Worm (Caenorhabditis elegans) whole organism, L4 larva: ENCODE data around the gene C34C6.10.
A peak's percentile ranks its signal among the peaks of the same experiment; 100 is the strongest.

Source experiments
- Y105C5A.15 ChIP-seq: fragments of 200-800 bp; sonication (Bioruptor generic); IDR thresholded peaks from 2 replicates; pipeline ENCODE4 v1.3.6; 2022; ENCODE audit warnings: missing genetic modification characterization, missing compliant biosample characterization
- Y75B8A.6 ChIP-seq: fragments of 200-800 bp; sonication (Bioruptor generic); IDR thresholded peaks from 2 replicates; pipeline ENCODE4 v1.3.6; 2022; ENCODE audit warnings: missing genetic modification reagents, missing genetic modification characterization, missing compliant biosample characterization
- aha-1 ChIP-seq: fragments of 150-350 bp; peaks from one replicate; lab custom pipeline; 2014; ENCODE audit warnings: missing biosample characterization, missing genetic modification characterization
- ceh-32 ChIP-seq: sonication (generic microtip); optimal IDR thresholded peaks from 2 replicates; lab custom pipeline; 2016; ENCODE audit warnings: mild to moderate bottlenecking, missing genetic modification characterization, missing compliant biosample characterization; ENCODE audit not compliant: poor library complexity
- ceh-82 ChIP-seq: sonication (generic microtip); optimal IDR thresholded peaks from 2 replicates; lab custom pipeline; 2017; ENCODE audit warnings: missing biosample characterization, missing genetic modification characterization
- cey-2 ChIP-seq: sonication (generic microtip); optimal IDR thresholded peaks from 3 replicates; lab custom pipeline; 2017; ENCODE audit warnings: missing genetic modification characterization, mild to moderate bottlenecking, missing compliant biosample characterization, antibody characterized with exemption, borderline replicate concordance; ENCODE audit not compliant: insufficient read depth
- daf-16 ChIP-seq, 3 experiments: sonication (generic microtip); optimal IDR thresholded peaks; 2 replicates each; lab custom pipeline; 2016 to 2017; ENCODE audit warnings: missing genetic modification characterization in 3 of 3, missing genetic modification reagents in 3 of 3, mild to moderate bottlenecking in 2 of 3, missing compliant biosample characterization in 2 of 3, missing biosample characterization in 1 of 3, moderate library complexity in 1 of 3
- dmd-9 ChIP-seq: fragments of 200-800 bp; sonication (Bioruptor generic); IDR thresholded peaks from 2 replicates; pipeline ENCODE4 v1.3.6; 2022; ENCODE audit warnings: missing genetic modification reagents, missing genetic modification characterization, missing compliant biosample characterization
- dve-1 ChIP-seq: sonication (generic microtip); optimal IDR thresholded peaks from 2 replicates; lab custom pipeline; 2017; ENCODE audit warnings: antibody characterized with exemption, mild to moderate bottlenecking, missing genetic modification characterization, missing compliant biosample characterization; ENCODE audit not compliant: insufficient read depth
- fos-1 ChIP-seq: fragments of 150-350 bp; optimal IDR thresholded peaks from 2 replicates; lab custom pipeline; 2014; ENCODE audit warnings: missing biosample characterization, missing genetic modification characterization
- gei-8 ChIP-seq: fragments of 200-800 bp; sonication (Bioruptor generic); optimal IDR thresholded peaks from 2 replicates; lab custom pipeline; 2018; ENCODE audit warnings: mild to moderate bottlenecking, missing genetic modification characterization, missing compliant biosample characterization
- hlh-11 ChIP-seq: fragments of 200-800 bp; sonication (Bioruptor generic); optimal IDR thresholded peaks from 2 replicates; lab custom pipeline; 2018; ENCODE audit warnings: mild to moderate bottlenecking, missing genetic modification characterization, missing compliant biosample characterization
- hmg-1.1 ChIP-seq: fragments of 200-800 bp; sonication (Bioruptor generic); IDR thresholded peaks from 2 replicates; pipeline ENCODE4 v1.3.6; 2022; ENCODE audit warnings: missing genetic modification reagents, missing genetic modification characterization, missing compliant biosample characterization
- lin-15B ChIP-seq: fragments of 150-350 bp; sonication (generic microtip); optimal IDR thresholded peaks from 3 replicates; lab custom pipeline; 2014; ENCODE audit warnings: missing biosample characterization, missing genetic modification characterization
- lir-3 ChIP-seq: sonication (generic microtip); optimal IDR thresholded peaks from 2 replicates; lab custom pipeline; 2016; ENCODE audit warnings: mild to moderate bottlenecking, missing genetic modification characterization, missing compliant biosample characterization
- madf-5 ChIP-seq, 2 experiments: fragments of 200-800 bp; sonication (Bioruptor generic); IDR thresholded peaks; 2 replicates each; pipeline ENCODE4 v1.3.6; 2022; ENCODE audit warnings: missing compliant biosample characterization in 2 of 2, missing genetic modification characterization in 2 of 2
- mdt-29 ChIP-seq: fragments of 200-800 bp; sonication (Bioruptor generic); IDR thresholded peaks from 2 replicates; pipeline ENCODE4 v1.3.6; 2022; ENCODE audit warnings: missing genetic modification reagents, missing genetic modification characterization, missing compliant biosample characterization
- mxl-2 ChIP-seq: fragments of 200-800 bp; sonication (Bioruptor generic); conservative IDR thresholded peaks from 2 replicates; pipeline ENCODE4 v1.3.6; 2022; ENCODE audit warnings: missing genetic modification reagents, missing genetic modification characterization, missing compliant biosample characterization
- nhr-237 ChIP-seq: sonication (generic microtip); optimal IDR thresholded peaks from 2 replicates; lab custom pipeline; 2017; ENCODE audit warnings: missing biosample characterization, missing genetic modification characterization
- nhr-28 ChIP-seq: fragments of 150-350 bp; optimal IDR thresholded peaks from 2 replicates; lab custom pipeline; 2014; ENCODE audit warnings: missing biosample characterization, missing genetic modification characterization
- pqm-1 ChIP-seq: sonication (generic microtip); optimal IDR thresholded peaks from 2 replicates; lab custom pipeline; 2017; ENCODE audit warnings: missing biosample characterization, missing genetic modification characterization
- sdz-12 ChIP-seq: fragments of 200-800 bp; sonication (Bioruptor generic); optimal IDR thresholded peaks from 2 replicates; lab custom pipeline; 2018; ENCODE audit warnings: mild to moderate bottlenecking, missing genetic modification characterization, missing compliant biosample characterization
- set-16 ChIP-seq: fragments of 200-800 bp; sonication (Bioruptor generic); IDR thresholded peaks from 2 replicates; pipeline ENCODE4 v1.3.6; 2022; ENCODE audit warnings: missing genetic modification reagents, missing genetic modification characterization, missing compliant biosample characterization
- unc-62 ChIP-seq, 3 experiments: fragments of 150-350 bp in 1 of 3; sonication (generic microtip); optimal IDR thresholded peaks in 2 of 3; peaks in 1 of 3; 1 replicate in 1 of 3; 2 replicates in 2 of 3; lab custom pipeline; 2014 to 2017; ENCODE audit warnings: missing biosample characterization in 3 of 3, missing genetic modification characterization in 3 of 3, missing genetic modification reagents in 3 of 3, missing genotype in 1 of 3
- vab-7 ChIP-seq: fragments of 200-800 bp; sonication (Bioruptor generic); IDR thresholded peaks from 2 replicates; pipeline ENCODE4 v1.3.6; 2022; ENCODE audit warnings: missing genetic modification reagents, missing genetic modification characterization, missing compliant biosample characterization
- zag-1 ChIP-seq: fragments of 150-350 bp; optimal IDR thresholded peaks from 2 replicates; lab custom pipeline; 2014; ENCODE audit warnings: missing biosample characterization, missing genetic modification characterization
- zfp-3 ChIP-seq: fragments of 200-800 bp; sonication (Bioruptor generic); conservative IDR thresholded peaks from 2 replicates; pipeline ENCODE4 v1.3.6; 2022; ENCODE audit warnings: missing genetic modification reagents, missing genetic modification characterization, missing compliant biosample characterization
- zip-11 ChIP-seq: fragments of 200-800 bp; sonication (Bioruptor generic); IDR thresholded peaks from 2 replicates; pipeline ENCODE4 v1.3.6; 2022; ENCODE audit warnings: missing genetic modification characterization, missing compliant biosample characterization
- ztf-7 ChIP-seq: fragments of 150-350 bp; optimal IDR thresholded peaks from 2 replicates; lab custom pipeline; 2014; ENCODE audit warnings: missing biosample characterization, missing genetic modification characterization

C34C6.10 gene

ce11 chrII:8732339-8733100 lies 36.8 kb upstream of the C34C6.10 start, which contains the start of gene rol-6:
Gene rol-6 (plus strand): TSS chrII:8733050.
- TF ChIP-seq hlh-11 (tag; lab: Kevin White, UChicago) (peak; percentile 17), mdt-29 (GFP tag; lab: Robert Waterston, UW) (no peak), nhr-28 (tag; lab: Kevin White, UChicago) (peak; percentile 30), aha-1 (tag; lab: Kevin White, UChicago) (peak; percentile 85)

DNA sequence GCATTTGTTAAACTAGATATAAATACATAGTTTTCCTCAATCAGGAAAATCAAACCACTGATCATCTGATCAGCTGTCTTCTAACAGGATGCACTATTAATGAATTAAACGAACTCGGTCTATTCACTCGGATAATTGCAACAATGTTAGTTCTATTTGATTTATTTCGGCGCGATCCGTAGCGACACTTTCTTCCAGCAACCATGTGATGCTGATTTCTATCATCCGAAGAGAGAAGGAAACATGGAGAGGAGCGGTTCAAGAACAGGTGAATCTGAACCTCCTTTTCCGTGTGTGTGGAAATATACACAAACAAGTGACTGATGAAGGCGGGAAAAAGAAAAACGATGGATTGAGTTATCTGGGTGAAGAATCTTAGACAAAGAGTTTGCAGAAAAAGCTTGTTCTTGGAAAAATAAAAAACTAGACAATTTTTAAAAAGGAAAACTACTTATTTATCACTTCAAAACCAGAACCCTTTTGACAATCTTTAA lies 36.1 kb upstream of the C34C6.10 start:
- no peak for TF ChIP-seq Y105C5A.15 (GFP tag; lab: Robert Waterston, UW)
- peak; percentile 4 for TF ChIP-seq nhr-28 (tag; lab: Kevin White, UChicago)
- peak; percentile 13 for TF ChIP-seq hlh-11 (tag; lab: Kevin White, UChicago)

DNA sequence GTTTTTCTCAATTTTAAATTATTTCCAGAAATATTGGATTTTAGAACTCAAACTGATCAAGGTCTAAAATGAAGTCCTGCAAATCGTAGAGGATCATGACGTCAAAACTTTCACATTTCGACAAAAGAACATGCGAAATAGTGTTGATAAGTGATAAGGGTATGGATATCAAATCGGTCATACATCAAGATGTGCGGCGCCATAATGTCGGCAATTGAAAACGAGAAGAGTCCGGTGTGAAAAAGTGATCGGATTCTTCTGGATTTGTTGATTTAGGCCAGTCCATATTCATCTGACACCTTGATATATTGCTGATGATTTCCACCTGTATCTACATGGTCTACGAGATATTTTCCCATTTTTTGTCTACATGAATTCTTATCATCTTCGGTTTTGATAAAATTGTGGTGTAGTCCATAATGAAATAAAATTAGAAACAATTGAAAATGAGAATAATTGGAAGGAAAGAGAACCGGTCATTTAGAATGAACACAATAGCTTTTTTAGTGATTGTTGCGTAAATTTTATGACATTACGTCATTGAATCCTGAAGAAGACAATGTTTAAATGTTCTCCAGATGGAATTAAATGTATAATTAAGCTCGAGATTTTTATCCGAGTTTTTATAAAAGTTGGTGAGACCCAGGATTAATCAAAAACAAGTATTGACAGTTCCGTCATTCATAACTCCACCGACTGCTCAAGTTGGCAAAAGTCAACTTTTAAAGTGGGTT lies 35.4 kb upstream of the C34C6.10 start:
- TF ChIP-seq mdt-29 (GFP tag; lab: Robert Waterston, UW) = no peak
- TF ChIP-seq zfp-3 (GFP tag; lab: Robert Waterston, UW) = no peak
- TF ChIP-seq ceh-32 (tag; lab: Kevin White, UChicago) = no peak
- TF ChIP-seq nhr-28 (tag; lab: Kevin White, UChicago) = peak; percentile 47
- no peak for TF ChIP-seq madf-5 (GFP tag; IDR thresholded peaks at IDR 0.05; lab: Robert Waterston, UW)
- TF ChIP-seq lin-15B = no peak
- no peak for TF ChIP-seq fos-1
- no peak for TF ChIP-seq zip-11 (GFP tag; lab: Robert Waterston, UW)
- no peak for TF ChIP-seq nhr-237 (tag; lab: Kevin White, UChicago)
- TF ChIP-seq aha-1 (tag; lab: Kevin White, UChicago) = peak; percentile 42
- TF ChIP-seq hlh-11 (tag; lab: Kevin White, UChicago) = peak; percentile 29

DNA sequence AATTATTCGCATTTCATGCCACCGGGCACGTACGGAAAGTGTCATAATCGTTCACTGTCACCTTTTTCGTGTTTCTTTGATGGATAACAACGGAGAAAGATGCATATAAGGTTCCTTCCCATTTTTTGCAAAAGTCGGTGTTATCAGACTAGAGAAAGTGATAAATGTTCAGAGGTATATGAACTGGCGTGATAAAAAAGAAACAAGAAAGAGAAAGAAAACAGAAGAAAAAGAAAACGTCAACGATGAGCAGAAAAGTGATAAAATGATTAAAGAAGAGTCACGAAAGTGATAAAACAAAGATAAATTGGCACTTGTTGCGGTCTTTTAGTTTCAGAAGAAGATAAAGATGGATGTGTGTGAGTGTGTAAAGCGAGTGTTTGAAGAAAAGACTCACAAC lies 34.6 kb upstream of the C34C6.10 start:
- TF ChIP-seq daf-16 (GFP tag; optimal IDR thresholded peaks at IDR 0.05; lab: Kevin White, UChicago) (no peak), daf-16 (tag; optimal IDR thresholded peaks at IDR 0.05; lab: Kevin White, UChicago) (no peak), set-16 (GFP tag; lab: Robert Waterston, UW) (no peak), sdz-12 (GFP tag; lab: Kevin White, UChicago) (no peak), mxl-2 (no peak), lir-3 (tag; lab: Kevin White, UChicago) (no peak), zag-1 (tag; lab: Kevin White, UChicago) (no peak), zfp-3 (GFP tag; lab: Robert Waterston, UW) (no peak), ceh-82 (tag; lab: Kevin White, UChicago) (no peak), aha-1 (tag; lab: Kevin White, UChicago) (peak; percentile 82), dmd-9 (GFP tag; lab: Robert Waterston, UW) (no peak), unc-62 (GFP tag; optimal IDR thresholded peaks at IDR 0.05 in 1 of 2; lab: Kevin White, UChicago) (peak in 1 of 2 experiments; percentile 56), unc-62 (tag; optimal IDR thresholded peaks at IDR 0.05; lab: Kevin White, UChicago) (no peak), dve-1 (tag; lab: Kevin White, UChicago) (no peak), vab-7 (no peak), Y75B8A.6 (no peak), gei-8 (GFP tag; lab: Kevin White, UChicago) (no peak), nhr-28 (tag; lab: Kevin White, UChicago) (peak; percentile 26), ztf-7 (tag; lab: Kevin White, UChicago) (no peak), pqm-1 (no peak), hmg-1.1 (GFP tag; lab: Robert Waterston, UW) (no peak), cey-2 (tag; lab: Kevin White, UChicago) (no peak)
